Worm (Caenorhabditis elegans): ENCODE data around the gene mct-5.

ce11 chrII:7072590-7073536 lies 25.5 kb downstream of the mct-5 start:
- TF ChIP-seq ama-1 (optimal IDR thresholded peaks at IDR 0.05) = no peak
- no peak for TF ChIP-seq jun-1 (tag; optimal IDR thresholded peaks at IDR 0.05)
- peak in 1 of 2 experiments; percentile 17 for TF ChIP-seq mdl-1 (tag; optimal IDR thresholded peaks at IDR 0.05)
- TF ChIP-seq ces-1 (GFP tag; optimal IDR thresholded peaks at IDR 0.05) = no peak
- TF ChIP-seq ztf-11 (tag; optimal IDR thresholded peaks at IDR 0.05) = peak in 1 of 2 experiments; percentile 78
- no peak for TF ChIP-seq egl-27 (tag; optimal IDR thresholded peaks at IDR 0.05)
- no peak for TF ChIP-seq nhr-76 (tag; optimal IDR thresholded peaks at IDR 0.05)
- peak; percentile 21 for TF ChIP-seq hlh-4 (tag; optimal IDR thresholded peaks at IDR 0.05)
- no peak for TF ChIP-seq nhr-28 (tag; optimal IDR thresholded peaks at IDR 0.05)
- peak; percentile 66 for TF ChIP-seq snpc-4 (tag; optimal IDR thresholded peaks at IDR 0.05)
- peak; percentile 35 for TF ChIP-seq elt-2 (tag; optimal IDR thresholded peaks at IDR 0.05)
- peak; percentile 65 for TF ChIP-seq egl-13 (tag; optimal IDR thresholded peaks at IDR 0.05)

All from whole organism, L1 larva.